Worm (Caenorhabditis elegans) whole organism, late embryonic: ENCODE data around the gene spv-1.

ENCODE experiments used
- F13H6.1 ChIP-seq: sonication (generic microtip); optimal IDR thresholded peaks from 2 replicates; lab custom pipeline; 2016; ENCODE audit warnings: missing genetic modification characterization, missing compliant biosample characterization
- K02D7.2 ChIP-seq: sonication (generic microtip); optimal IDR thresholded peaks from 2 replicates; lab custom pipeline; 2017; ENCODE audit warnings: mild to moderate bottlenecking, missing genetic modification characterization, missing compliant biosample characterization
- K09A11.1 ChIP-seq: sonication (generic microtip); optimal IDR thresholded peaks from 2 replicates; lab custom pipeline; 2017; ENCODE audit warnings: antibody characterized with exemption, mild to moderate bottlenecking, missing genetic modification characterization, missing compliant biosample characterization; ENCODE audit not compliant: insufficient read depth
- ahr-1 ChIP-seq: sonication (generic microtip); optimal IDR thresholded peaks from 2 replicates; lab custom pipeline; 2016; ENCODE audit warnings: missing genetic modification characterization, missing compliant biosample characterization
- ceh-18 ChIP-seq: sonication (generic microtip); optimal IDR thresholded peaks from 2 replicates; lab custom pipeline; 2016; ENCODE audit warnings: missing genetic modification characterization, missing compliant biosample characterization
- ceh-19 ChIP-seq: fragments of 200-800 bp; sonication (Bioruptor generic); optimal IDR thresholded peaks from 2 replicates; lab custom pipeline; 2018; ENCODE audit warnings: mild to moderate bottlenecking, missing genetic modification characterization, missing compliant biosample characterization
- ceh-24 ChIP-seq: sonication (generic microtip); optimal IDR thresholded peaks from 2 replicates; lab custom pipeline; 2016; ENCODE audit warnings: mild to moderate bottlenecking, missing genetic modification characterization, missing compliant biosample characterization
- ceh-30 ChIP-seq: fragments of 150-350 bp; optimal IDR thresholded peaks from 2 replicates; lab custom pipeline; 2014; ENCODE audit warnings: missing biosample characterization, missing genetic modification characterization
- ceh-31 ChIP-seq: sonication (generic microtip); optimal IDR thresholded peaks from 2 replicates; lab custom pipeline; 2016; ENCODE audit warnings: missing genetic modification characterization, missing compliant biosample characterization
- ceh-34 ChIP-seq: sonication (generic microtip); optimal IDR thresholded peaks from 2 replicates; lab custom pipeline; 2016; ENCODE audit warnings: mild to moderate bottlenecking, missing genetic modification characterization, missing compliant biosample characterization
- ceh-48 ChIP-seq: sonication (generic microtip); optimal IDR thresholded peaks from 2 replicates; lab custom pipeline; 2016; ENCODE audit warnings: missing genetic modification characterization, inconsistent platforms, missing compliant biosample characterization
- dmd-4 ChIP-seq: sonication (generic microtip); optimal IDR thresholded peaks from 2 replicates; lab custom pipeline; 2016; ENCODE audit warnings: borderline replicate concordance, missing genetic modification characterization, missing compliant biosample characterization
- dve-1 ChIP-seq: sonication (generic microtip); optimal IDR thresholded peaks from 2 replicates; lab custom pipeline; 2017; ENCODE audit warnings: antibody characterized with exemption, mild to moderate bottlenecking, missing genetic modification characterization, missing compliant biosample characterization
- elt-2 ChIP-seq: sonication (generic microtip); optimal IDR thresholded peaks from 2 replicates; lab custom pipeline; 2016; ENCODE audit warnings: missing genetic modification reagents, missing genetic modification characterization, missing compliant biosample characterization
- elt-4 ChIP-seq: sonication (generic microtip); optimal IDR thresholded peaks from 2 replicates; lab custom pipeline; 2016; ENCODE audit warnings: missing genetic modification characterization, missing compliant biosample characterization
- fax-1 ChIP-seq: sonication (generic microtip); optimal IDR thresholded peaks from 2 replicates; lab custom pipeline; 2016; ENCODE audit warnings: missing genotype, missing genetic modification characterization, missing compliant biosample characterization
- fkh-10 ChIP-seq: fragments of 150-350 bp; optimal IDR thresholded peaks from 2 replicates; lab custom pipeline; 2014; ENCODE audit warnings: missing biosample characterization, missing genetic modification reagents, missing genetic modification characterization
- gmeb-2 ChIP-seq: sonication (generic microtip); optimal IDR thresholded peaks from 2 replicates; lab custom pipeline; 2016; ENCODE audit warnings: missing genetic modification characterization, inconsistent platforms, missing compliant biosample characterization
- hlh-13 ChIP-seq: fragments of 200-800 bp; sonication (Bioruptor generic); optimal IDR thresholded peaks from 2 replicates; lab custom pipeline; 2018; ENCODE audit warnings: mild to moderate bottlenecking, missing genetic modification characterization, missing compliant biosample characterization
- hlh-15 ChIP-seq: sonication (generic microtip); optimal IDR thresholded peaks from 2 replicates; lab custom pipeline; 2016; ENCODE audit warnings: missing genetic modification characterization, missing compliant biosample characterization
- hlh-30 ChIP-seq: sonication (generic microtip); optimal IDR thresholded peaks from 2 replicates; lab custom pipeline; 2017; ENCODE audit warnings: antibody characterized with exemption, missing genetic modification characterization, missing compliant biosample characterization; ENCODE audit not compliant: insufficient read depth
- lim-6 ChIP-seq: sonication (generic microtip); optimal IDR thresholded peaks from 2 replicates; lab custom pipeline; 2016; ENCODE audit warnings: missing genetic modification characterization, missing compliant biosample characterization
- madf-2 ChIP-seq: sonication (generic microtip); optimal IDR thresholded peaks from 2 replicates; lab custom pipeline; 2017; ENCODE audit warnings: missing genetic modification characterization, missing compliant biosample characterization
- nfya-1 ChIP-seq: sonication (generic microtip); optimal IDR thresholded peaks from 2 replicates; lab custom pipeline; 2017; ENCODE audit warnings: missing genetic modification characterization, mild to moderate bottlenecking, missing compliant biosample characterization, antibody characterized with exemption, moderate library complexity
- nhr-11 ChIP-seq: fragments of 150-350 bp; optimal IDR thresholded peaks from 2 replicates; lab custom pipeline; 2014; ENCODE audit warnings: missing biosample characterization, missing genetic modification characterization
- odd-2 ChIP-seq: sonication (generic microtip); optimal IDR thresholded peaks from 2 replicates; lab custom pipeline; 2017; ENCODE audit warnings: antibody characterized with exemption, mild to moderate bottlenecking, missing genetic modification characterization, missing compliant biosample characterization
- pag-3 ChIP-seq: sonication (generic microtip); optimal IDR thresholded peaks from 2 replicates; lab custom pipeline; 2016; ENCODE audit warnings: missing compliant biosample characterization, missing genetic modification characterization, borderline replicate concordance
- pat-9 ChIP-seq: fragments of 200-800 bp; sonication (Bioruptor generic); optimal IDR thresholded peaks from 2 replicates; lab custom pipeline; 2018; ENCODE audit warnings: mild to moderate bottlenecking, missing genetic modification characterization, moderate library complexity, missing compliant biosample characterization
- pax-1 ChIP-seq: fragments of 150-350 bp; optimal IDR thresholded peaks from 2 replicates; lab custom pipeline; 2014; ENCODE audit warnings: missing biosample characterization, missing genetic modification characterization
- pha-2 ChIP-seq: sonication (generic microtip); optimal IDR thresholded peaks from 2 replicates; lab custom pipeline; 2017; ENCODE audit warnings: mild to moderate bottlenecking, missing genetic modification characterization, missing compliant biosample characterization
- pros-1 ChIP-seq: fragments of 150-350 bp; optimal IDR thresholded peaks from 2 replicates; lab custom pipeline; 2014; ENCODE audit warnings: missing biosample characterization, missing genetic modification reagents, missing genetic modification characterization
- syd-9 ChIP-seq: sonication (generic microtip); optimal IDR thresholded peaks from 2 replicates; lab custom pipeline; 2016; ENCODE audit warnings: mild to moderate bottlenecking, missing genetic modification characterization, moderate library complexity, missing compliant biosample characterization
- tbx-7 ChIP-seq: sonication (generic microtip); optimal IDR thresholded peaks from 2 replicates; lab custom pipeline; 2016; ENCODE audit warnings: missing genotype, missing genetic modification characterization, missing compliant biosample characterization
- unc-42 ChIP-seq: sonication (generic microtip); optimal IDR thresholded peaks from 2 replicates; lab custom pipeline; 2016; ENCODE audit warnings: missing genotype, missing genetic modification characterization, missing compliant biosample characterization
- unc-55 ChIP-seq: sonication (generic microtip); optimal IDR thresholded peaks from 2 replicates; lab custom pipeline; 2017; ENCODE audit warnings: missing biosample characterization, missing genetic modification reagents, missing genetic modification characterization
- unc-86 ChIP-seq: sonication (generic microtip); optimal IDR thresholded peaks from 2 replicates; lab custom pipeline; 2016; ENCODE audit warnings: missing genetic modification characterization, missing compliant biosample characterization
- zip-5 ChIP-seq: sonication (generic microtip); optimal IDR thresholded peaks from 2 replicates; lab custom pipeline; 2016; ENCODE audit warnings: missing genetic modification characterization, missing compliant biosample characterization

The spv-1 gene

DNA sequence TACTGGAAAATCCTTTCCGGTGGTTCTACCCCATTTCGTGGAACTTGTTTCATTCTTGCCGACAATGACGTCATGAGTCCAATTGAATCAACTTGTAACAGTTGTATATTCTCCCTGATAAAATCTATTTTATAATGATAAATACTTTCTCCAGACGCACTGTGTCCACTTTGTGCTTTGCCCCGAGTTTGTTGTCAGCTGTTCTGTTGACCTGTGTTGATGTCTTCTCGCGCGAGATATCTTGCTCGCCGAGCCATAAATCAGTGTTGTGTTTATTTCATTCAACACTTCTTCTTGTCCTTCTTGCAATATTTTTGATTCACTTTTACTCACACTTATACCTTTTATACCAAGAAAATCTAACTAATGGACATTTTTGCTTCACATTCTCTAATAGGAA lies 33.7 kb upstream of the spv-1 start:
- no peak for TF ChIP-seq ceh-19
- TF ChIP-seq K09A11.1 (tag; lab: Kevin White, UChicago), result no peak
- no peak for TF ChIP-seq elt-4
- no peak for TF ChIP-seq ceh-48 (tag; lab: Kevin White, UChicago)
- TF ChIP-seq ceh-30 (tag; lab: Kevin White, UChicago), result no peak
- TF ChIP-seq nfya-1 (tag; lab: Kevin White, UChicago), result no peak
- TF ChIP-seq ahr-1, result no peak
- TF ChIP-seq elt-2, result no peak
- TF ChIP-seq dve-1 (tag; lab: Kevin White, UChicago), result no peak
- no peak for TF ChIP-seq hlh-15 (tag; lab: Kevin White, UChicago)
- TF ChIP-seq pros-1, result no peak
- no peak for TF ChIP-seq ceh-34 (tag; lab: Kevin White, UChicago)
- no peak for TF ChIP-seq unc-86 (tag; lab: Kevin White, UChicago)

DNA sequence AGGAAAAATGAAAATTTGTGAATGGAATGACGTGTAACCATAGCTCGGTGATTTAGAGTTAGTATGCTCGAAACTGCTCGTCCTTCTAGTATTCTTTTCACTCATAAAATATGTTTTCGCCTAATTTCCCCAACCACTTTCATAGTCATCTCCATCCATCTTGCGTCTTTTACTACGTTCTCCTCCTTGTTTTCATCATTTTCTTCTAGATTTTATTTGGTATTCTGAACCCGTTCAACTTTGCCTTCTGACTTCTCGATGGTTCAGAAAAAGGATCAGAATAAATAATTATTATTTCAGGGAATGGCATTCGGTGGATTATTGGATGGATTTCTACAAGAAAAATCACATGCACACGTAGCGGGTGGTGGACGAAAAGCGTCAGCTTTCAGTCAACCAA lies 30.0 kb upstream of the spv-1 start, which contains the start of gene C04H4.1:
C04H4.1 (plus strand) TSS at position 301 of the 400 bp plus-strand sequence.
- TF ChIP-seq ceh-24 (tag; lab: Kevin White, UChicago) (no peak), F13H6.1 (no peak), ceh-34 (tag; lab: Kevin White, UChicago) (no peak), gmeb-2 (no peak), ceh-18 (tag; lab: Kevin White, UChicago) (no peak), nfya-1 (tag; lab: Kevin White, UChicago) (no peak), ahr-1 (no peak), pat-9 (tag; lab: Kevin White, UChicago) (no peak), hlh-13 (GFP tag; lab: Kevin White, UChicago) (no peak), odd-2 (tag; lab: Kevin White, UChicago) (no peak), fkh-10 (GFP tag; lab: Kevin White, UChicago) (no peak), dmd-4 (tag; lab: Kevin White, UChicago) (no peak), dve-1 (tag; lab: Kevin White, UChicago) (no peak), fax-1 (tag; lab: Kevin White, UChicago) (no peak)

DNA sequence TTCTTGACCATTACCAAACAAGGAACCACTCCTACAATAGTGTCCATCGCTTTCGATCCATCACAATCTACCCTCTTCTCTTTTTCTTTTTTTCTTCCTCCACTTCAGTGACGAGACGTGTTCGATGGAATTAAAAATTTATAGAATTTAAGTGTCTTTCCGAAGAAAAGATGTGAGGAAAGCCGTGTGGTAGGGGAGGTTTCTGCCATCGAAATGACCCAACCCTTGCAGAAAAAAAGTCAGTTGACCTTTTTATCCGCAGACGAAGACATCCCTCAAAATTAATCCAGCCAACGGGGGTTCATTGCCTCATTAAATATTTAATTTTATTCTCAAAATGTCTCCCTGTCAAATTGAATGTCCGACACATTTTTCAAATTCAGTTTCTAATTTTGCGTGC lies 27.0 kb upstream of the spv-1 start:
- no peak for TF ChIP-seq unc-55 (GFP tag; lab: Kevin White, UChicago)
- no peak for TF ChIP-seq hlh-30 (tag; lab: Kevin White, UChicago)
- no peak for TF ChIP-seq pax-1 (tag; lab: Kevin White, UChicago)
- no peak for TF ChIP-seq pat-9 (tag; lab: Kevin White, UChicago)
- no peak for TF ChIP-seq elt-2
- no peak for TF ChIP-seq F13H6.1
- TF ChIP-seq unc-42, result no peak
- TF ChIP-seq elt-4, result no peak
- no peak for TF ChIP-seq fkh-10 (GFP tag; lab: Kevin White, UChicago)
- no peak for TF ChIP-seq madf-2
- no peak for TF ChIP-seq syd-9 (tag; lab: Kevin White, UChicago)
- no peak for TF ChIP-seq lim-6 (tag; lab: Kevin White, UChicago)
- no peak for TF ChIP-seq K09A11.1 (tag; lab: Kevin White, UChicago)
- no peak for TF ChIP-seq ceh-24 (tag; lab: Kevin White, UChicago)
- TF ChIP-seq ceh-31 (tag; lab: Kevin White, UChicago), result no peak
- no peak for TF ChIP-seq unc-86 (tag; lab: Kevin White, UChicago)
- no peak for TF ChIP-seq pha-2 (tag; lab: Kevin White, UChicago)
- TF ChIP-seq tbx-7, result no peak
- no peak for TF ChIP-seq zip-5 (tag; lab: Kevin White, UChicago)
- TF ChIP-seq nhr-11 (tag; lab: Kevin White, UChicago), result no peak

DNA sequence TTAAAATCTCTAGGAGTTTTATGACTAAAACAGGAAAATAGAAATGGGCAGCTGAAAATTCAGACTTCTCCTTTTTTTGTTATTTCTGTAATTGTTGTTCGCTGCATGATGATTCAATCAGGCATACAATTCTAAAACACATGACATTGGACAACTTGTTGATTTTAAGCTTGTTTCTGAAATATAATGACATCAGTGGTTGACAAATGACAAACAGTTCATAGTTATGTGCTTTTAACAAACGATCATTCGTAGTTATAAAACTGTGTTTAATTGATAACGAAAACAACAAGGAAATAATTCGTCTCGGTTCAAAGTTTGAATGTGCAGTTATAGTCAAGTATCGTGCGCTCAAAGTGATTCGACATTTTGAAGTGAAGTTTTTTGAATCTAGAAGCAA lies 19.8 kb upstream of the spv-1 start:
- TF ChIP-seq pag-3 (tag; lab: Kevin White, UChicago), result no peak
- no peak for TF ChIP-seq ceh-18 (tag; lab: Kevin White, UChicago)
- no peak for TF ChIP-seq K02D7.2
